Fruit fly (Drosophila melanogaster) whole organism, embryonic: Measurements from ENCODE around the gene f-cup.
A peak's percentile ranks its signal among the peaks of the same experiment; 100 is the strongest.

Experiments used
- Abd-B ChIP-seq: fragments of 200-800 bp; sonication (Bioruptor generic); optimal IDR thresholded peaks from 2 replicates; lab custom pipeline; 2018; ENCODE audit warnings: missing biosample characterization, mild to moderate bottlenecking, missing genetic modification characterization, moderate library complexity
- B-H2 ChIP-seq: fragments of 200-800 bp; sonication (Bioruptor generic); optimal IDR thresholded peaks from 2 replicates; lab custom pipeline; 2018; ENCODE audit warnings: missing biosample characterization, mild to moderate bottlenecking, missing genetic modification characterization
- CG10959 ChIP-seq: fragments of 200-800 bp; sonication (Bioruptor generic); IDR thresholded peaks from 2 replicates; pipeline ENCODE4 v1.3.6; 2022; ENCODE audit warnings: missing biosample characterization, missing genetic modification characterization
- CG10979 ChIP-seq: fragments of 200-800 bp; sonication (Bioruptor generic); optimal IDR thresholded peaks from 2 replicates; lab custom pipeline; 2018; ENCODE audit warnings: missing biosample characterization, mild to moderate bottlenecking, missing genetic modification characterization, moderate library complexity
- CG11247 ChIP-seq: fragments of 200-800 bp; sonication (Bioruptor generic); IDR thresholded peaks from 2 replicates; pipeline ENCODE4 v1.3.6; 2022; ENCODE audit warnings: missing biosample characterization, missing genetic modification characterization
- CG14014 ChIP-seq: fragments of 200-800 bp; sonication (Bioruptor generic); IDR thresholded peaks from 2 replicates; pipeline ENCODE4 v1.3.6; 2022; ENCODE audit warnings: missing biosample characterization, missing genetic modification characterization
- CG15011 ChIP-seq: fragments of 200-800 bp; sonication (Bioruptor generic); optimal IDR thresholded peaks from 3 replicates; lab custom pipeline; 2018; ENCODE audit warnings: missing biosample characterization, mild to moderate bottlenecking, missing genetic modification characterization
- CG15479 ChIP-seq: fragments of 200-800 bp; sonication (Bioruptor generic); optimal IDR thresholded peaks from 3 replicates; lab custom pipeline; 2019; ENCODE audit warnings: missing biosample characterization, mild to moderate bottlenecking, missing genetic modification characterization, moderate library complexity
- CG17328 ChIP-seq: fragments of 200-800 bp; sonication (Bioruptor generic); IDR thresholded peaks from 2 replicates; pipeline ENCODE4 v1.3.6; 2022; ENCODE audit warnings: missing biosample characterization, missing genetic modification characterization
- CG2678 ChIP-seq: fragments of 200-800 bp; sonication (Bioruptor generic); optimal IDR thresholded peaks from 3 replicates; lab custom pipeline; 2019; ENCODE audit warnings: missing biosample characterization, mild to moderate bottlenecking, missing genetic modification characterization, moderate library complexity
- CG32767 ChIP-seq: fragments of 200-800 bp; sonication (Bioruptor generic); IDR thresholded peaks from 2 replicates; pipeline ENCODE4 v1.3.6; 2022; ENCODE audit warnings: missing biosample characterization, missing genetic modification characterization
- CG3995 ChIP-seq: fragments of 200-800 bp; sonication (Bioruptor generic); optimal IDR thresholded peaks from 3 replicates; lab custom pipeline; 2016; ENCODE audit warnings: missing biosample characterization, missing genetic modification characterization
- CG6254 ChIP-seq: fragments of 200-800 bp; sonication (Bioruptor generic); optimal IDR thresholded peaks from 3 replicates; lab custom pipeline; 2017; ENCODE audit warnings: mild to moderate bottlenecking, missing biosample characterization, missing genetic modification reagents, missing genetic modification characterization
- CG7745 ChIP-seq: fragments of 200-800 bp; sonication (Bioruptor generic); optimal IDR thresholded peaks from 2 replicates; lab custom pipeline; 2018; ENCODE audit warnings: missing biosample characterization, mild to moderate bottlenecking, missing genetic modification characterization, moderate library complexity
- CG7963 ChIP-seq: fragments of 200-800 bp; sonication (Bioruptor generic); IDR thresholded peaks from 3 replicates; pipeline ENCODE4 v1.3.6; 2022; ENCODE audit warnings: missing biosample characterization, missing genetic modification characterization; ENCODE audit not compliant: partially characterized antibody
- CG9609 ChIP-seq: fragments of 200-800 bp; sonication (Bioruptor generic); optimal IDR thresholded peaks from 3 replicates; lab custom pipeline; 2016; ENCODE audit warnings: missing biosample characterization, missing genetic modification characterization
- D19A ChIP-seq: fragments of 200-800 bp; optimal IDR thresholded peaks from 3 replicates; lab custom pipeline; 2019; ENCODE audit warnings: missing biosample characterization, mild to moderate bottlenecking, missing genetic modification characterization, moderate library complexity
- Dip3 ChIP-seq: fragments of 200-800 bp; sonication (Bioruptor generic); optimal IDR thresholded peaks from 3 replicates; lab custom pipeline; 2016; ENCODE audit warnings: missing biosample characterization, missing genetic modification characterization
- Dref ChIP-seq: fragments of 200-800 bp; sonication (Bioruptor generic); IDR thresholded peaks from 2 replicates; pipeline ENCODE4 v1.3.6; 2022; ENCODE audit warnings: missing biosample characterization, missing genetic modification characterization
- ERR ChIP-seq: fragments of 200-800 bp; sonication (Bioruptor generic); optimal IDR thresholded peaks from 2 replicates; lab custom pipeline; 2016; ENCODE audit warnings: missing biosample characterization, missing genetic modification characterization
- H2.0 ChIP-seq: fragments of 200-800 bp; sonication (Bioruptor generic); IDR thresholded peaks from 2 replicates; pipeline ENCODE4 v1.3.6; 2022; ENCODE audit warnings: missing biosample characterization, missing genetic modification characterization
- HLH54F ChIP-seq: fragments of 200-800 bp; sonication (Bioruptor generic); optimal IDR thresholded peaks from 3 replicates; lab custom pipeline; 2016; ENCODE audit warnings: missing biosample characterization, missing genetic modification characterization
- HLHmδ ChIP-seq: fragments of 200-800 bp; sonication (Bioruptor generic); optimal IDR thresholded peaks from 2 replicates; lab custom pipeline; 2018; ENCODE audit warnings: missing biosample characterization, mild to moderate bottlenecking, missing genetic modification characterization, moderate library complexity
- Hand ChIP-seq: fragments of 200-800 bp; sonication (Bioruptor generic); optimal IDR thresholded peaks from 2 replicates; lab custom pipeline; 2017; ENCODE audit warnings: mild to moderate bottlenecking, missing biosample characterization, missing genetic modification reagents, missing genetic modification characterization
- Hey ChIP-seq: fragments of 200-800 bp; sonication (Bioruptor generic); optimal IDR thresholded peaks from 3 replicates; lab custom pipeline; 2018; ENCODE audit warnings: missing biosample characterization, mild to moderate bottlenecking, missing genetic modification characterization
- Hr39 ChIP-seq: fragments of >200 bp; optimal IDR thresholded peaks from 2 replicates; lab custom pipeline; 2017
- Lim3 ChIP-seq: fragments of 200-800 bp; sonication (Bioruptor generic); IDR thresholded peaks from 2 replicates; pipeline ENCODE4 v1.3.6; 2022; ENCODE audit warnings: missing biosample characterization, missing genetic modification characterization
- Mrtf ChIP-seq: fragments of 200-800 bp; sonication (Bioruptor generic); IDR thresholded peaks from 3 replicates; pipeline ENCODE4 v1.3.6; 2022; ENCODE audit warnings: missing biosample characterization, missing genetic modification characterization
- Rx ChIP-seq: fragments of 200-800 bp; sonication (Bioruptor generic); IDR thresholded peaks from 2 replicates; pipeline ENCODE4 v1.3.6; 2022; ENCODE audit warnings: missing biosample characterization, missing genetic modification characterization
- Scr ChIP-seq: fragments of 200-800 bp; sonication (Bioruptor generic); IDR thresholded peaks from 2 replicates; pipeline ENCODE4 v1.3.6; 2022; ENCODE audit warnings: missing biosample characterization, missing genetic modification characterization; ENCODE audit not compliant: partially characterized antibody
- Ssrp ChIP-seq: fragments of 200-800 bp; sonication (Bioruptor generic); optimal IDR thresholded peaks from 2 replicates; lab custom pipeline; 2018; ENCODE audit warnings: missing biosample characterization, mild to moderate bottlenecking, missing genetic modification characterization, moderate library complexity
- TFAM ChIP-seq: fragments of 200-800 bp; sonication (Bioruptor generic); optimal IDR thresholded peaks from 2 replicates; lab custom pipeline; 2017; ENCODE audit warnings: missing biosample characterization, missing genetic modification characterization, inconsistent platforms
- Usf ChIP-seq: fragments of 200-800 bp; sonication (Bioruptor generic); optimal IDR thresholded peaks from 2 replicates; lab custom pipeline; 2017; ENCODE audit warnings: missing genotype, missing biosample characterization, missing genetic modification characterization
- ap ChIP-seq: fragments of 200-800 bp; sonication (Bioruptor generic); IDR thresholded peaks from 2 replicates; pipeline ENCODE4 v1.3.6; 2022; ENCODE audit warnings: missing biosample characterization, missing genetic modification characterization
- az2 ChIP-seq: fragments of 200-800 bp; sonication (Bioruptor generic); optimal IDR thresholded peaks from 3 replicates; lab custom pipeline; 2016; ENCODE audit warnings: missing biosample characterization, missing genetic modification characterization
- caup ChIP-seq: fragments of 200-800 bp; sonication (Bioruptor generic); optimal IDR thresholded peaks from 3 replicates; lab custom pipeline; 2017; ENCODE audit warnings: missing biosample characterization, mild to moderate bottlenecking, missing genetic modification characterization, moderate library complexity; ENCODE audit not compliant: severe bottlenecking
- dm ChIP-seq: fragments of 200-800 bp; sonication (Bioruptor generic); optimal IDR thresholded peaks from 3 replicates; lab custom pipeline; 2016; ENCODE audit warnings: missing biosample characterization, missing genetic modification characterization
- dysf ChIP-seq: fragments of 200-800 bp; sonication (Bioruptor generic); IDR thresholded peaks from 3 replicates; pipeline ENCODE4 v1.3.6; 2022; ENCODE audit warnings: missing biosample characterization, missing genetic modification characterization
- fd96Cb ChIP-seq: fragments of 200-800 bp; sonication (Bioruptor generic); optimal IDR thresholded peaks from 2 replicates; lab custom pipeline; 2018; ENCODE audit warnings: missing biosample characterization, mild to moderate bottlenecking, missing genetic modification characterization, moderate library complexity
- gcm ChIP-seq: fragments of 200-800 bp; sonication (Bioruptor generic); optimal IDR thresholded peaks from 2 replicates; lab custom pipeline; 2019; ENCODE audit warnings: missing biosample characterization, mild to moderate bottlenecking, missing genetic modification characterization, moderate library complexity
- her ChIP-seq: fragments of 200-800 bp; sonication (Bioruptor generic); optimal IDR thresholded peaks from 2 replicates; lab custom pipeline; 2016; ENCODE audit warnings: missing biosample characterization, missing genetic modification characterization
- kay ChIP-seq: fragments of 200-800 bp; sonication (Bioruptor generic); optimal IDR thresholded peaks from 2 replicates; lab custom pipeline; 2016; ENCODE audit warnings: missing biosample characterization, missing genetic modification characterization
- klu ChIP-seq: fragments of 200-800 bp; sonication (Bioruptor generic); IDR thresholded peaks from 2 replicates; pipeline ENCODE4 v1.3.6; 2022; ENCODE audit warnings: missing biosample characterization, missing genetic modification characterization
- oc ChIP-seq: fragments of 200-800 bp; sonication (Bioruptor generic); optimal IDR thresholded peaks from 2 replicates; lab custom pipeline; 2018; ENCODE audit warnings: missing biosample characterization, mild to moderate bottlenecking, missing genetic modification characterization, moderate library complexity
- slp2 ChIP-seq: fragments of 200-800 bp; sonication (Bioruptor generic); optimal IDR thresholded peaks from 2 replicates; lab custom pipeline; 2016; ENCODE audit warnings: missing biosample characterization, missing genetic modification characterization
- sna ChIP-seq: fragments of 200-800 bp; sonication (Bioruptor generic); IDR thresholded peaks from 2 replicates; pipeline ENCODE4 v1.3.6; 2022; ENCODE audit warnings: missing biosample characterization, missing genetic modification characterization; ENCODE audit not compliant: partially characterized antibody
- tap ChIP-seq: fragments of 200-800 bp; optimal IDR thresholded peaks from 3 replicates; lab custom pipeline; 2019; ENCODE audit warnings: missing biosample characterization, mild to moderate bottlenecking, missing genetic modification characterization, moderate library complexity
- tll ChIP-seq, 2 experiments: fragments of 200-800 bp in 1 of 2; fragments of >200 bp in 1 of 2; sonication (Bioruptor generic) in 1 of 2; optimal IDR thresholded peaks; 2 replicates each; lab custom pipeline; 2017 to 2019; ENCODE audit warnings: missing biosample characterization in 2 of 2, missing genetic modification characterization in 2 of 2, mild to moderate bottlenecking in 1 of 2, moderate library complexity in 1 of 2
- wor ChIP-seq: fragments of 200-800 bp; sonication (Bioruptor generic); IDR thresholded peaks from 2 replicates; pipeline ENCODE4 v1.3.6; 2022; ENCODE audit warnings: missing biosample characterization, missing genetic modification characterization

Gene f-cup

dm6 chr3R:13686371-13687211, 14.0 kb downstream of the f-cup start, which contains the start of gene omd (continued):
- TF ChIP-seq caup (GFP tag; lab: Kevin White, UChicago) = peak; percentile 77
- no peak for TF ChIP-seq Dip3 (GFP tag; lab: Kevin White, UChicago)
- TF ChIP-seq D19A (tag; lab: Kevin White, UChicago) = no peak
- no peak for TF ChIP-seq wor
- TF ChIP-seq HLH54F (GFP tag; lab: Kevin White, UChicago) = peak; percentile 41
- TF ChIP-seq CG6254 (GFP tag; lab: Kevin White, UChicago) = peak; percentile 61
- TF ChIP-seq CG3995 (GFP tag; lab: Kevin White, UChicago) = no peak
- TF ChIP-seq TFAM (GFP tag; lab: Kevin White, UChicago) = peak; percentile 8
- TF ChIP-seq Usf (GFP tag; lab: Kevin White, UChicago) = peak; percentile 24
- TF ChIP-seq CG7963 (GFP tag; lab: Robert Waterston, UW) = no peak
- TF ChIP-seq Hr39 (lab: Kevin White, UChicago) = no peak
- no peak for TF ChIP-seq fd96Cb
- TF ChIP-seq CG11247 (GFP tag; lab: Robert Waterston, UW) = peak; percentile 74
- peak; percentile 70 for TF ChIP-seq CG15011 (GFP tag; lab: Kevin White, UChicago)
- TF ChIP-seq CG10979 (tag; lab: Kevin White, UChicago) = peak; percentile 31
- no peak for TF ChIP-seq CG7745 (tag; lab: Kevin White, UChicago)
- TF ChIP-seq dm (GFP tag; lab: Kevin White, UChicago) = no peak
- peak; percentile 70 for TF ChIP-seq her (GFP tag; lab: Kevin White, UChicago)
- no peak for TF ChIP-seq CG2678 (tag; lab: Kevin White, UChicago)
- 0 out of 2 replicates have a peak, but pooled peaks have one; percentile 28 for TF ChIP-seq H2.0 (GFP tag; lab: Robert Waterston, UW)
- TF ChIP-seq CG10959 (GFP tag; lab: Robert Waterston, UW) = peak; percentile 56; the same call in 1 of the 2 replicates
- no peak for TF ChIP-seq az2 (GFP tag; lab: Kevin White, UChicago)
- peak; percentile 55; the same call in 1 of the 2 replicates for TF ChIP-seq CG14014 (GFP tag; lab: Robert Waterston, UW)
- no peak for TF ChIP-seq Lim3 (GFP tag; lab: Robert Waterston, UW)
- TF ChIP-seq HLHmδ (GFP tag; lab: Kevin White, UChicago) = peak; percentile 30
- TF ChIP-seq CG17328 (GFP tag; lab: Robert Waterston, UW) = peak; percentile 51
- no peak for TF ChIP-seq gcm (GFP tag; lab: Kevin White, UChicago)
- peak; percentile 47; the same call in 1 of the 2 replicates for TF ChIP-seq CG32767 (GFP tag; lab: Robert Waterston, UW)
- TF ChIP-seq ERR (GFP tag; lab: Kevin White, UChicago) = peak; percentile 24
- no peak for TF ChIP-seq tll (GFP tag; optimal IDR thresholded peaks at IDR 0.05; lab: Kevin White, UChicago)
- 0 out of 3 replicates have a peak, but pooled peaks have one; percentile 7 for TF ChIP-seq Mrtf (GFP tag; lab: Robert Waterston, UW)
- peak; percentile 84 for TF ChIP-seq Hey (tag; lab: Kevin White, UChicago)
- no peak for TF ChIP-seq Scr
- no peak for TF ChIP-seq tap (tag; lab: Kevin White, UChicago)
- TF ChIP-seq Dref (GFP tag; lab: Robert Waterston, UW) = no peak
- no peak for TF ChIP-seq Ssrp (tag; lab: Kevin White, UChicago)
- peak; percentile 34 for TF ChIP-seq B-H2 (GFP tag; lab: Kevin White, UChicago)
- TF ChIP-seq slp2 (GFP tag; lab: Kevin White, UChicago) = no peak
- TF ChIP-seq Rx (GFP tag; lab: Robert Waterston, UW) = no peak
- no peak for TF ChIP-seq Abd-B (GFP tag; lab: Kevin White, UChicago)
- peak; percentile 41 for TF ChIP-seq Hand (GFP tag; lab: Kevin White, UChicago)
- peak; percentile 15 for TF ChIP-seq CG15479 (GFP tag; lab: Kevin White, UChicago)
- TF ChIP-seq dysf (GFP tag; lab: Robert Waterston, UW) = peak; percentile 60; the same call in 2 of the 3 replicates
- TF ChIP-seq CG9609 (GFP tag; lab: Kevin White, UChicago) = peak; percentile 17
- no peak for TF ChIP-seq sna (GFP tag; lab: Robert Waterston, UW)
- TF ChIP-seq kay (GFP tag; lab: Kevin White, UChicago) = peak; percentile 79
- TF ChIP-seq ap (GFP tag; lab: Robert Waterston, UW) = peak; percentile 61
- TF ChIP-seq klu (GFP tag; lab: Robert Waterston, UW) = no peak
- TF ChIP-seq oc = no peak
